Worm (Caenorhabditis elegans) whole organism, early embryonic: Measurements from ENCODE around the gene stn-2.

Source experiments
- B0310.2 ChIP-seq: sonication (generic microtip); optimal IDR thresholded peaks from 2 replicates; lab custom pipeline; 2016; ENCODE audit warnings: mild to moderate bottlenecking, missing genetic modification characterization, missing compliant biosample characterization
- ama-1 ChIP-seq: fragments of 150-350 bp; optimal IDR thresholded peaks from 2 replicates; lab custom pipeline; 2014
- ceh-13 ChIP-seq: fragments of 200-800 bp; sonication (Bioruptor generic); optimal IDR thresholded peaks from 2 replicates; lab custom pipeline; 2018; ENCODE audit warnings: mild to moderate bottlenecking, missing genetic modification characterization, missing compliant biosample characterization
- ceh-36 ChIP-seq: sonication (generic microtip); optimal IDR thresholded peaks from 2 replicates; lab custom pipeline; 2016; ENCODE audit warnings: missing genetic modification characterization, inconsistent platforms, missing compliant biosample characterization
- flt-1 ChIP-seq: fragments of 200-800 bp; sonication (Bioruptor generic); IDR thresholded peaks from 2 replicates; pipeline ENCODE4 v1.3.6; 2022; ENCODE audit warnings: missing genetic modification characterization, missing compliant biosample characterization
- hmbx-1 ChIP-seq: sonication (generic microtip); optimal IDR thresholded peaks from 2 replicates; lab custom pipeline; 2016; ENCODE audit warnings: mild to moderate bottlenecking, missing genetic modification characterization, missing compliant biosample characterization
- hnd-1 ChIP-seq: sonication (generic microtip); optimal IDR thresholded peaks from 2 replicates; lab custom pipeline; 2016; ENCODE audit warnings: missing genetic modification characterization, missing compliant biosample characterization
- pes-1 ChIP-seq: fragments of 200-800 bp; sonication (Bioruptor generic); IDR thresholded peaks from 2 replicates; pipeline ENCODE4 v1.3.6; 2022; ENCODE audit warnings: missing genetic modification reagents, missing genetic modification characterization, missing compliant biosample characterization
- tbx-11 ChIP-seq: fragments of 200-800 bp; sonication (Bioruptor generic); IDR thresholded peaks from 2 replicates; pipeline ENCODE4 v1.3.6; 2022; ENCODE audit warnings: missing genetic modification characterization, missing compliant biosample characterization
- tbx-37 ChIP-seq: fragments of 200-800 bp; sonication (Bioruptor generic); conservative IDR thresholded peaks from 2 replicates; pipeline ENCODE4 v1.3.6; 2022; ENCODE audit warnings: missing genetic modification reagents, missing genetic modification characterization, missing compliant biosample characterization
- tra-4 ChIP-seq: sonication (generic microtip); optimal IDR thresholded peaks from 2 replicates; lab custom pipeline; 2017; ENCODE audit warnings: missing genetic modification characterization, missing compliant biosample characterization

ce11 chrX:7651219-7651958 lies 29.0 kb downstream of the stn-2 start:
- no peak for TF ChIP-seq tbx-11 (GFP tag; lab: Robert Waterston, UW)
- no peak for TF ChIP-seq ama-1
- no peak for TF ChIP-seq pes-1 (GFP tag; lab: Robert Waterston, UW)
- TF ChIP-seq flt-1 = no peak
- TF ChIP-seq ceh-36 (tag; lab: Kevin White, UChicago) = no peak
- 0 out of 2 replicates have a peak, but pooled peaks have one; percentile 15 for TF ChIP-seq tbx-37 (GFP tag; lab: Robert Waterston, UW)
- no peak for TF ChIP-seq hnd-1
- no peak for TF ChIP-seq B0310.2 (tag; lab: Kevin White, UChicago)
- TF ChIP-seq tra-4 (tag; lab: Kevin White, UChicago) = no peak
- no peak for TF ChIP-seq hmbx-1 (tag; lab: Kevin White, UChicago)
- TF ChIP-seq ceh-13 (GFP tag; lab: Kevin White, UChicago) = no peak
